Worm (Caenorhabditis elegans) whole organism, L4 larva: Measurements from ENCODE around the gene ins-11.

ENCODE experiments used
- D1046.2 ChIP-seq: fragments of 200-800 bp; sonication (Bioruptor generic); IDR thresholded peaks from 2 replicates; pipeline ENCODE4 v1.3.6; 2022; ENCODE audit warnings: missing genetic modification characterization, missing compliant biosample characterization
- R02D3.7 ChIP-seq: fragments of 150-350 bp; sonication (generic microtip); optimal IDR thresholded peaks from 3 replicates; lab custom pipeline; 2014; ENCODE audit warnings: missing biosample characterization, missing genetic modification characterization
- T20F7.1 ChIP-seq: fragments of 200-800 bp; sonication (Bioruptor generic); optimal IDR thresholded peaks from 2 replicates; lab custom pipeline; 2018; ENCODE audit warnings: mild to moderate bottlenecking, missing genetic modification characterization, missing compliant biosample characterization
- T26A8.4 ChIP-seq: fragments of 200-800 bp; sonication (Bioruptor generic); IDR thresholded peaks from 2 replicates; pipeline ENCODE4 v1.3.6; 2022; ENCODE audit warnings: missing genetic modification characterization, missing compliant biosample characterization
- Y105C5A.15 ChIP-seq: fragments of 200-800 bp; sonication (Bioruptor generic); IDR thresholded peaks from 2 replicates; pipeline ENCODE4 v1.3.6; 2022; ENCODE audit warnings: missing genetic modification characterization, missing compliant biosample characterization
- Y5F2A.4 ChIP-seq: fragments of 200-800 bp; sonication (Bioruptor generic); optimal IDR thresholded peaks from 2 replicates; lab custom pipeline; 2018; ENCODE audit warnings: mild to moderate bottlenecking, missing genetic modification characterization, missing compliant biosample characterization
- aha-1 ChIP-seq: fragments of 150-350 bp; peaks from one replicate; lab custom pipeline; 2014; ENCODE audit warnings: missing biosample characterization, missing genetic modification characterization
- ama-1 ChIP-seq: fragments of 150-350 bp; optimal IDR thresholded peaks from 2 replicates; lab custom pipeline; 2014; ENCODE audit warnings: inconsistent platforms, mixed read lengths
- arid-1 ChIP-seq: fragments of 200-800 bp; sonication (Bioruptor generic); conservative IDR thresholded peaks from 2 replicates; pipeline ENCODE4 v1.3.6; 2022; ENCODE audit warnings: missing genetic modification reagents, missing genetic modification characterization, missing compliant biosample characterization
- ceh-20 ChIP-seq: fragments of 200-800 bp; sonication (Bioruptor generic); IDR thresholded peaks from 2 replicates; pipeline ENCODE4 v1.3.6; 2022; ENCODE audit warnings: missing genetic modification reagents, missing genetic modification characterization, missing compliant biosample characterization
- ceh-28 ChIP-seq: fragments of 150-350 bp; optimal IDR thresholded peaks from 2 replicates; lab custom pipeline; 2014; ENCODE audit warnings: missing biosample characterization, missing genetic modification reagents, missing genetic modification characterization
- ceh-32 ChIP-seq: sonication (generic microtip); optimal IDR thresholded peaks from 2 replicates; lab custom pipeline; 2016; ENCODE audit warnings: mild to moderate bottlenecking, missing genetic modification characterization, missing compliant biosample characterization; ENCODE audit not compliant: poor library complexity
- ceh-82 ChIP-seq: sonication (generic microtip); optimal IDR thresholded peaks from 2 replicates; lab custom pipeline; 2017; ENCODE audit warnings: missing biosample characterization, missing genetic modification characterization
- cey-2 ChIP-seq: sonication (generic microtip); optimal IDR thresholded peaks from 3 replicates; lab custom pipeline; 2017; ENCODE audit warnings: missing genetic modification characterization, mild to moderate bottlenecking, missing compliant biosample characterization, antibody characterized with exemption, borderline replicate concordance; ENCODE audit not compliant: insufficient read depth
- ctbp-1 ChIP-seq: fragments of 200-800 bp; sonication (Bioruptor generic); IDR thresholded peaks from 2 replicates; pipeline ENCODE4 v1.3.6; 2022; ENCODE audit warnings: missing genetic modification reagents, missing genetic modification characterization, missing compliant biosample characterization
- daf-19 ChIP-seq: fragments of 200-800 bp; sonication (Bioruptor generic); conservative IDR thresholded peaks from 2 replicates; pipeline ENCODE4 v1.3.6; 2022; ENCODE audit warnings: missing genetic modification characterization, missing compliant biosample characterization
- daf-8 ChIP-seq: fragments of 200-800 bp; sonication (Bioruptor generic); IDR thresholded peaks from 2 replicates; pipeline ENCODE4 v1.3.6; 2022; ENCODE audit warnings: missing genetic modification characterization, missing compliant biosample characterization
- dmd-6 ChIP-seq: fragments of 200-800 bp; sonication (Bioruptor generic); IDR thresholded peaks from 2 replicates; pipeline ENCODE4 v1.3.6; 2022; ENCODE audit warnings: missing genetic modification reagents, missing genetic modification characterization, missing compliant biosample characterization
- dmd-8 ChIP-seq: fragments of 200-800 bp; sonication (Bioruptor generic); IDR thresholded peaks from 2 replicates; pipeline ENCODE4 v1.3.6; 2022; ENCODE audit warnings: missing genetic modification characterization, missing compliant biosample characterization
- dmd-9 ChIP-seq: fragments of 200-800 bp; sonication (Bioruptor generic); IDR thresholded peaks from 2 replicates; pipeline ENCODE4 v1.3.6; 2022; ENCODE audit warnings: missing genetic modification reagents, missing genetic modification characterization, missing compliant biosample characterization
- dve-1 ChIP-seq: sonication (generic microtip); optimal IDR thresholded peaks from 2 replicates; lab custom pipeline; 2017; ENCODE audit warnings: antibody characterized with exemption, mild to moderate bottlenecking, missing genetic modification characterization, missing compliant biosample characterization; ENCODE audit not compliant: insufficient read depth
- egl-43 ChIP-seq: fragments of 200-800 bp; sonication (Bioruptor generic); IDR thresholded peaks from 2 replicates; pipeline ENCODE4 v1.3.6; 2022; ENCODE audit warnings: missing genetic modification reagents, missing genetic modification characterization, missing compliant biosample characterization
- gei-8 ChIP-seq: fragments of 200-800 bp; sonication (Bioruptor generic); optimal IDR thresholded peaks from 2 replicates; lab custom pipeline; 2018; ENCODE audit warnings: mild to moderate bottlenecking, missing genetic modification characterization, missing compliant biosample characterization
- hif-1 ChIP-seq, 2 experiments: sonication (generic microtip); optimal IDR thresholded peaks; 2 replicates each; lab custom pipeline; 2016 to 2017; ENCODE audit warnings: missing compliant biosample characterization in 2 of 2, missing genetic modification characterization in 2 of 2, missing genetic modification reagents in 2 of 2, missing genotype in 2 of 2, mild to moderate bottlenecking in 1 of 2
- hlh-30 ChIP-seq: sonication (generic microtip); optimal IDR thresholded peaks from 2 replicates; lab custom pipeline; 2017; ENCODE audit warnings: antibody characterized with exemption, mild to moderate bottlenecking, missing genetic modification characterization, missing compliant biosample characterization; ENCODE audit not compliant: insufficient read depth
- hmg-1.1 ChIP-seq: fragments of 200-800 bp; sonication (Bioruptor generic); IDR thresholded peaks from 2 replicates; pipeline ENCODE4 v1.3.6; 2022; ENCODE audit warnings: missing genetic modification reagents, missing genetic modification characterization, missing compliant biosample characterization
- lim-7 ChIP-seq: fragments of 200-800 bp; sonication (Bioruptor generic); IDR thresholded peaks from 2 replicates; pipeline ENCODE4 v1.3.6; 2022; ENCODE audit warnings: missing genetic modification characterization, missing compliant biosample characterization
- lin-29 ChIP-seq: fragments of 200-800 bp; sonication (Bioruptor generic); IDR thresholded peaks from 2 replicates; pipeline ENCODE4 v1.3.6; 2022; ENCODE audit warnings: missing genetic modification reagents, missing genetic modification characterization, missing compliant biosample characterization
- lin-39 ChIP-seq: fragments of 150-350 bp; optimal IDR thresholded peaks from 2 replicates; lab custom pipeline; 2014; ENCODE audit warnings: missing biosample characterization, missing genetic modification reagents, missing genetic modification characterization
- lir-3 ChIP-seq: sonication (generic microtip); optimal IDR thresholded peaks from 2 replicates; lab custom pipeline; 2016; ENCODE audit warnings: mild to moderate bottlenecking, missing genetic modification characterization, missing compliant biosample characterization
- madf-5 ChIP-seq, 2 experiments: fragments of 200-800 bp; sonication (Bioruptor generic); IDR thresholded peaks; 2 replicates each; pipeline ENCODE4 v1.3.6; 2022; ENCODE audit warnings: missing compliant biosample characterization in 2 of 2, missing genetic modification characterization in 2 of 2
- madf-9 ChIP-seq: fragments of 200-800 bp; sonication (Bioruptor generic); conservative IDR thresholded peaks from 2 replicates; pipeline ENCODE4 v1.3.6; 2022; ENCODE audit warnings: missing genetic modification reagents, missing genetic modification characterization, missing compliant biosample characterization
- mep-1 ChIP-seq: fragments of 150-350 bp; sonication (generic microtip); optimal IDR thresholded peaks from 3 replicates; lab custom pipeline; 2014; ENCODE audit warnings: missing biosample characterization, missing genetic modification characterization
- mes-2 ChIP-seq: sonication (generic microtip); optimal IDR thresholded peaks from 2 replicates; lab custom pipeline; 2016; ENCODE audit warnings: missing genotype, mild to moderate bottlenecking, missing genetic modification characterization, missing compliant biosample characterization; ENCODE audit not compliant: poor library complexity, severe bottlenecking
- mxl-2 ChIP-seq: fragments of 200-800 bp; sonication (Bioruptor generic); conservative IDR thresholded peaks from 2 replicates; pipeline ENCODE4 v1.3.6; 2022; ENCODE audit warnings: missing genetic modification reagents, missing genetic modification characterization, missing compliant biosample characterization
- nhr-28 ChIP-seq: fragments of 150-350 bp; optimal IDR thresholded peaks from 2 replicates; lab custom pipeline; 2014; ENCODE audit warnings: missing biosample characterization, missing genetic modification characterization
- nhr-42 ChIP-seq: fragments of 200-800 bp; sonication (Bioruptor generic); IDR thresholded peaks from 2 replicates; pipeline ENCODE4 v1.3.6; 2022; ENCODE audit warnings: missing genetic modification characterization, missing compliant biosample characterization
- nhr-77 ChIP-seq: fragments of 150-350 bp; optimal IDR thresholded peaks from 2 replicates; lab custom pipeline; 2014; ENCODE audit warnings: missing biosample characterization, missing genetic modification characterization
- pha-4 ChIP-seq, 2 experiments: fragments of 150-350 bp in 1 of 2; fragments of 200-800 bp in 1 of 2; sonication (Bioruptor generic) in 1 of 2; IDR thresholded peaks in 1 of 2; optimal IDR thresholded peaks in 1 of 2; 2 replicates each; pipeline versions ENCODE4 v1.3.6 to Lab custom; 2014 to 2022; ENCODE audit warnings: missing genetic modification characterization in 2 of 2, missing genetic modification reagents in 2 of 2, missing biosample characterization in 1 of 2, missing compliant biosample characterization in 1 of 2
- rbr-2 ChIP-seq: sonication (generic microtip); optimal IDR thresholded peaks from 2 replicates; lab custom pipeline; 2016; ENCODE audit warnings: missing genotype, missing genetic modification characterization, missing compliant biosample characterization
- saeg-2 ChIP-seq: fragments of 200-800 bp; sonication (Bioruptor generic); IDR thresholded peaks from 2 replicates; pipeline ENCODE4 v1.3.6; 2022; ENCODE audit warnings: missing genetic modification reagents, missing genetic modification characterization, missing compliant biosample characterization
- sdz-12 ChIP-seq: fragments of 200-800 bp; sonication (Bioruptor generic); optimal IDR thresholded peaks from 2 replicates; lab custom pipeline; 2018; ENCODE audit warnings: mild to moderate bottlenecking, missing genetic modification characterization, missing compliant biosample characterization
- skn-1 ChIP-seq: fragments of 150-350 bp; optimal IDR thresholded peaks from 2 replicates; lab custom pipeline; 2014; ENCODE audit warnings: missing biosample characterization, missing genetic modification characterization
- tra-1 ChIP-seq: fragments of 200-800 bp; sonication (Bioruptor generic); IDR thresholded peaks from 2 replicates; pipeline ENCODE4 v1.3.6; 2022; ENCODE audit warnings: missing genetic modification reagents, missing genetic modification characterization, missing compliant biosample characterization
- unc-62 ChIP-seq, 3 experiments: fragments of 150-350 bp in 1 of 3; sonication (generic microtip); optimal IDR thresholded peaks in 2 of 3; peaks in 1 of 3; 1 replicate in 1 of 3; 2 replicates in 2 of 3; lab custom pipeline; 2014 to 2017; ENCODE audit warnings: missing biosample characterization in 3 of 3, missing genetic modification characterization in 3 of 3, missing genetic modification reagents in 3 of 3, missing genotype in 1 of 3
- vab-7 ChIP-seq: fragments of 200-800 bp; sonication (Bioruptor generic); IDR thresholded peaks from 2 replicates; pipeline ENCODE4 v1.3.6; 2022; ENCODE audit warnings: missing genetic modification reagents, missing genetic modification characterization, missing compliant biosample characterization
- ztf-7 ChIP-seq: fragments of 150-350 bp; optimal IDR thresholded peaks from 2 replicates; lab custom pipeline; 2014; ENCODE audit warnings: missing biosample characterization, missing genetic modification characterization

The ins-11 gene

ce11 chrII:5577060-5577459, 20.5 kb downstream of the ins-11 start (continued):
- TF ChIP-seq sdz-12 (GFP tag; lab: Kevin White, UChicago) (no peak), lir-3 (no peak), dve-1 (tag; lab: Kevin White, UChicago) (peak; percentile 65), T20F7.1 (GFP tag; lab: Kevin White, UChicago) (peak; percentile 25), Y5F2A.4 (peak; percentile 34), ceh-20 (peak; percentile 46; the same call in 1 of the 2 replicates), cey-2 (no peak), dmd-8 (GFP tag; lab: Robert Waterston, UW) (0 out of 2 replicates have a peak, but pooled peaks have one; percentile 71), ceh-32 (no peak), ceh-28 (tag; lab: Kevin White, UChicago) (no peak), hif-1 (tag; optimal IDR thresholded peaks at IDR 0.05; lab: Kevin White, UChicago) (peak in 1 of 2 experiments; percentile 6), lin-39 (no peak), R02D3.7 (tag; lab: Kevin White, UChicago) (no peak), madf-9 (GFP tag; lab: Robert Waterston, UW) (peak; percentile 55; the same call in 1 of the 2 replicates), gei-8 (GFP tag; lab: Kevin White, UChicago) (peak; percentile 4), aha-1 (tag; lab: Kevin White, UChicago) (peak; percentile 77), dmd-6 (GFP tag; lab: Robert Waterston, UW) (peak; percentile 59), arid-1 (peak; percentile 46; the same call in 1 of the 2 replicates), egl-43 (GFP tag; lab: Robert Waterston, UW) (peak; percentile 90), rbr-2 (tag; lab: Kevin White, UChicago) (peak; percentile 60), hlh-30 (peak; percentile 52), saeg-2 (GFP tag; lab: Robert Waterston, UW) (no peak), skn-1 (tag; lab: Kevin White, UChicago) (no peak), nhr-28 (tag; lab: Kevin White, UChicago) (peak; percentile 18), ctbp-1 (GFP tag; lab: Robert Waterston, UW) (peak; percentile 63; the same call in 1 of the 2 replicates), ztf-7 (tag; lab: Kevin White, UChicago) (peak; percentile 25), daf-19 (GFP tag; lab: Robert Waterston, UW) (peak; percentile 84), pha-4 (GFP tag; IDR thresholded peaks at IDR 0.05; lab: Robert Waterston, UW) (peak; percentile 73), pha-4 (tag; optimal IDR thresholded peaks at IDR 0.05; lab: Kevin White, UChicago) (no peak), mep-1 (tag; lab: Kevin White, UChicago) (no peak), D1046.2 (0 out of 2 replicates have a peak, but pooled peaks have one; percentile 53), daf-8 (GFP tag; lab: Robert Waterston, UW) (no peak), nhr-77 (tag; lab: Kevin White, UChicago) (peak; percentile 19), vab-7 (peak; percentile 67; the same call in 1 of the 2 replicates), hmg-1.1 (GFP tag; lab: Robert Waterston, UW) (peak; percentile 80), ceh-82 (tag; lab: Kevin White, UChicago) (no peak), lin-29 (GFP tag; lab: Robert Waterston, UW) (no peak), lim-7 (GFP tag; lab: Robert Waterston, UW) (peak; percentile 77), mes-2 (peak; percentile 71), ama-1 (no peak), dmd-9 (GFP tag; lab: Robert Waterston, UW) (peak; percentile 56), unc-62 (GFP tag; optimal IDR thresholded peaks at IDR 0.05 in 1 of 2; lab: Kevin White, UChicago) (peak in 1 of 2 experiments; percentile 81), unc-62 (tag; optimal IDR thresholded peaks at IDR 0.05; lab: Kevin White, UChicago) (no peak), T26A8.4 (peak; percentile 50; the same call in 1 of the 2 replicates), nhr-42 (GFP tag; lab: Robert Waterston, UW) (0 out of 2 replicates have a peak, but pooled peaks have one; percentile 44), Y105C5A.15 (GFP tag; lab: Robert Waterston, UW) (peak; percentile 83), madf-5 (GFP tag; IDR thresholded peaks at IDR 0.05; lab: Robert Waterston, UW) (no peak; a peak in 1 of 4 replicates), tra-1 (GFP tag; lab: Robert Waterston, UW) (peak; percentile 54; the same call in 1 of the 2 replicates), mxl-2 (GFP tag; lab: Robert Waterston, UW) (no peak)
